Worm (Caenorhabditis elegans) whole organism, L4/young adult: Measurements from ENCODE around the gene flh-3.
"Not testable (repeated sequence)": the region's sequence is repeated elsewhere in the genome, so short reads cannot be mapped to it uniquely, and the experiment has no call there.

Experiments used
- W03F9.2 ChIP-seq: fragments of 150-350 bp; optimal IDR thresholded peaks from 2 replicates; lab custom pipeline; 2014; ENCODE audit warnings: missing biosample characterization, missing genetic modification characterization
- dao-5 ChIP-seq: sonication (generic microtip); optimal IDR thresholded peaks from 2 replicates; lab custom pipeline; 2016; ENCODE audit warnings: missing genotype, missing genetic modification characterization, moderate library complexity, missing compliant biosample characterization
- him-1 ChIP-seq: sonication (generic microtip); optimal IDR thresholded peaks from 2 replicates; lab custom pipeline; 2016; ENCODE audit warnings: missing genotype, missing genetic modification reagents, missing genetic modification characterization, missing compliant biosample characterization

ce11 chrIV:9293825-9294224, 23.9 kb downstream of the flh-3 start, which contains the start of gene nhr-264:
- TF ChIP-seq him-1 (tag; lab: Kevin White, UChicago); W03F9.2; dao-5: not testable (repeated sequence)
